Worm (Caenorhabditis elegans): ENCODE results near the gene chil-25.

- TF ChIP-seq snpc-4 (tag; optimal IDR thresholded peaks at IDR 0.05) (no peak), unc-39 (tag; optimal IDR thresholded peaks at IDR 0.05) (no peak), tbx-2 (tag; optimal IDR thresholded peaks at IDR 0.05) (no peak), nfya-1 (tag; optimal IDR thresholded peaks at IDR 0.05; ENCODE audit: insufficient read depth) (no peak)
Observed at ce11 chrII:9431119-9431518, 43.1 kb downstream of the chil-25 start.

Measured in whole organism, L3 larva.